Worm (Caenorhabditis elegans): ENCODE data around the gene sir-2.2.

DNA sequence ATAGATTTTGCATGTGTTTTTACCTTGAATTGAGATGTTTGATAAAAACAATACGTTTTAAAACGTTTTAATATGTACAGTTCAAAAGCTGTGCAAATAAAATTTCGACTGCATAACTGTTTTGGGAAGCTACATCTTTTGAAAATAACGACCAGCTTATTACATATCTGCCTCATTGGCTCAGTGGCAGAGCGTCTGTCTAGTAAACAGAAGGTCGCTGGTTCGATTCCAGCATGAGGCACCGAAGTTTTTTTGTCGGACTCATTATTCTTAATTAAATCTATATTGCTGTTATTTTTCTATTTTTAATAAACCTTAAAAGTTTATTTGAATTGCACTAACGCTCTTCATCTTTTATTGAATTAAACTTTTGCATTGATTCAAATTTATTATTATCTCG is 34.8 kb upstream of the sir-2.2 start:
- TF ChIP-seq tbx-11 (GFP tag; IDR thresholded peaks at IDR 0.05): no peak
- TF ChIP-seq hmbx-1 (tag; optimal IDR thresholded peaks at IDR 0.05): no peak

Data from whole organism, early embryonic.